Worm (Caenorhabditis elegans): ENCODE measurements around the gene C18D11.1.

The C18D11.1 gene

DNA sequence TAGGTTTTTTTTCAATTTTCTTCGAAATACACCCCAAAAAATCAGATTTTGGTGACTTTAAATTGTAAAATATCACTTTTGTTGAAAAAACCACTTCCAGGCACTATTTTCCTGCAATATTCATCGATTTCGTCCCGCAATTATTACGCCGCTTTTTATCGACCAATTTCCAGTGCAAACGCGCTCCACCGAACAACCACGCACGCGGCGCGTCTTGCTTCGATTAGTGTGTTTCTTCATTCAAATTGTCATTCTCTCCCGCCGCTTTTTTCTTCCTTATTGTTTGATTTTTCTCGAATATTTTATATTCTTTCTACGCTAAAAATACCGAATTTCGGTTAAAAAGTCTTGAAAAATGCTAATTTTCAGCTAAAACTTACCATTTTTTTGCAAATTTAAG lies 9.3 kb downstream of the C18D11.1 start (continued):
- TF ChIP-seq C08G9.2 (tag; optimal IDR thresholded peaks at IDR 0.05) (peak; percentile 3), pag-3 (tag; optimal IDR thresholded peaks at IDR 0.05; ENCODE audit: borderline replicate concordance) (no peak), hlh-8 (tag; optimal IDR thresholded peaks at IDR 0.05) (no peak), ceh-14 (tag; optimal IDR thresholded peaks at IDR 0.05) (no peak), fkh-10 (GFP tag; optimal IDR thresholded peaks at IDR 0.05) (no peak), T23F11.4 (GFP tag; optimal IDR thresholded peaks at IDR 0.05) (no peak), sdc-2 (tag; optimal IDR thresholded peaks at IDR 0.05) (no peak), gmeb-2 (tag; optimal IDR thresholded peaks at IDR 0.05) (no peak), ref-2 (tag; optimal IDR thresholded peaks at IDR 0.05) (no peak)

DNA sequence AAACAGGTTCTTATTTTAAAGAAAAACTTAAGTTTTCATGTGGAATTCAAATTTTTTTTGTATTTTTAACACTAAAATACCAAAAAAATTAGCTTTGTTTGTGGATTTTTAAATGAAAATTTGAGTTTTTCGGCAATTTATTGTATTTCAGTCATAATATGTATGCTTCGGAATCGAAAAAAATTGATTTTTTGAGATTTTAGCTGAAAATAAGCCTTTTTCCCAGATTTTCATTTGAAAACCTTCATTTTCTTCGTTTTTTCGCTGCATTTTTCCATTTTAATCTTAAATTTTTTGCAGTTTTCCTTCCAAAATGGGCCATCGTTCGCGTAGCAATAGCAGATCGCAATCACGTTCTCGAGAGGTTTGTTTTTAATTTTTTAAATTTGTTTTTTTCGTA lies 9.7 kb downstream of the C18D11.1 start, which contains the start of gene rsp-8:
TSS of gene rsp-8 (plus strand) at position 301 of the 400 bp plus-strand sequence.
- TF ChIP-seq Y22D7AL.16 (tag; optimal IDR thresholded peaks at IDR 0.05) (no peak), hlh-15 (tag; optimal IDR thresholded peaks at IDR 0.05) (no peak), sox-2 (GFP tag; IDR thresholded peaks at IDR 0.05) (no peak), ceh-22 (tag; optimal IDR thresholded peaks at IDR 0.05) (no peak)

DNA sequence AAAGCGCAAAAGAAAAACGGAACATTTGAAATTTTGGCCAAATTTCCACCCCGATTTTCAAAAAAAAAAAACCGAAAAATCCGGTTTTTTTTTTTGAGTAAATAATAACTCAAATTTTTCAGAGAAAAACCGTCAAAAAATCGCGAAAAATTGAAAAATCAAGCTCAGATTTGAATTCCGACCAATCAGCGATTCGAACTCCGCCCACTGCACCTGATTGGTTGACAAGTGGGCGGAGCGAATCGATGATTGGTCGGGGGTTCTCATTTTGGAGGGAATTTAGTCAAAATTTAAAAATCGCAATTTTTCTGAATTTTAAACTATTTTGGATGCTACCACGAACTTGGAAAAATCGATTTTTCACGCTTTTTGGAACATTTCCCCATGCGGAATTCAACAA lies 12.7 kb downstream of the C18D11.1 start:
- no peak for TF ChIP-seq sdc-2 (tag; optimal IDR thresholded peaks at IDR 0.05)
- TF ChIP-seq K09A11.1 (tag; optimal IDR thresholded peaks at IDR 0.05; ENCODE audit: insufficient read depth), result no peak
- no peak for TF ChIP-seq pros-1 (tag; optimal IDR thresholded peaks at IDR 0.05)
- peak; percentile 93 for TF ChIP-seq nfya-1 (tag; optimal IDR thresholded peaks at IDR 0.05)
- no peak for TF ChIP-seq elt-4 (tag; optimal IDR thresholded peaks at IDR 0.05)

DNA sequence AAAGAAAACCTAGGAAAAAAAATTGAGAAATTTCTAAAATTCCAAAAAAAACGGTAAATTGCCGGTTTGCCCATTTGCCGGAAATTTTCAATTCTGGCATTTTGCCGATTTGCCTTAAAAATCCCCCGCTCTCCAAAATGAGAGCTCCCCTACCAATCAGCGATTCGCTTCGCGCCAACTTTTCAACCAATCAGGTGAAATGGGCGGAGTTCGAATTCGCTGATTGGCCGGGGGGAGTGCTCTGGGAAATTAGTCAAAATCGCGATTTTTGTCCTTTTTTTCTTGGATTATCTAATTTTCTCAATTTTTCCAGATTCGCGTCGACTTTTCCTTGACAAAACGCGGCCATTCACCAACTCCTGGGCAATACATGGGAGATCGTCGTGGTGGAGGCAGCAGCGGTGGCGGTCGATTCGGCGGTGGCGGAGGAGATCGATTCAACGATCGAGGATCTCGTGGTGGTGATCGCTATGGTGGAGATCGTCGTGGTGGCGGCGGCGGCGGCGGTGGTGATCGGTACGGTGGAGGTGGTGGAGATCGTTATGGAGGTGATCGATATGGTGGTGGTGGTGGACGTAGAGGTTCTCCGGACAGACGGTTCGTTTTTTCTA lies 13.3 kb downstream of the C18D11.1 start:
- TF ChIP-seq ceh-31 (tag; optimal IDR thresholded peaks at IDR 0.05), result no peak
- TF ChIP-seq Y22D7AL.16 (tag; optimal IDR thresholded peaks at IDR 0.05), result no peak
- TF ChIP-seq nfya-1 (tag; optimal IDR thresholded peaks at IDR 0.05), result peak; percentile 98
- TF ChIP-seq pax-1 (tag; optimal IDR thresholded peaks at IDR 0.05), result no peak
- no peak for TF ChIP-seq ceh-48 (tag; optimal IDR thresholded peaks at IDR 0.05)

DNA sequence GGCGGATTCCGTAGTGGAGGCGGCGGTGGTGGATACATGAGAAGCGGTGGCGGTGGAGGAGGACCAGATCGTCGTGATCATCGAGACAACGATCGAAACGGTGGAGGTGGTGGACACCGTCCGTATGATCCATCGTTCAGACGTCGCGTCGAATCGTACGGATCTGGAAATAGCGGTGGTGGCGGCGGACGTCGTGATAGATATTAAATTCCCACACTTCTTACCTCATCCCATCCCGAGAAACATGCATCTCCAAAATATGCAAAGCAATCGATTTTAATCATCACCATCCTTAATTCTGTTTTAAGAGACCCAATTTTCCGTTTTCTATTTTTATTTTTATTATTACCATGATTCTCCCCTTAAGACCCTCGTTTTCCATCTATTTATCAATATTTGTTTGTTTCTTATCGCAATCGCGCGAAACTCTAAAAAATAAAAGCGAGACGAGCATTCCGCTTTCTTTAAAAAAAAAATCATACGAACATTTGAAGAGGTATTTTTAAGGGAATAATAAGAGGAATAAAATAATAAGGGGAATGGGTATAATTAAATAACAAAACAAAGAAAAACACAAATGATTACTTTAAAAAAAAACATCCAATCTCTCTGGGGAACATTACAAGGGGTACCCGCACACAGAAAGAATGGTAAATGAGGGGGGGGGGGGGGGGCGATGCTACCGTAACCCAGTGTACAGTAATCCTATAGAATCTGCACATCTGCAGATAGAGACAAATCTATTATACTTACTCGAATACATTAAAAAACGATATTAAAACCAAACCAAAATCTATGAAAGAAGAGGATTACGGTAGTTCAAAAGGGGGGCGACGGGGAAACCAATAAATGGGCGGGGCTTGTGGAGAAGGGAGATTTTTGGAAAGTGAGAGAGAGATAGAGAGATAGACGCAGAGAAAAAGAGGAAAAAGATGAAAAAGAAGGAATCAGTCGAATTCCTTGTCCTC lies 14.4 kb downstream of the C18D11.1 start:
- TF ChIP-seq ztf-16 (tag; optimal IDR thresholded peaks at IDR 0.05) (no peak), lim-6 (tag; optimal IDR thresholded peaks at IDR 0.05) (no peak), ceh-45 (GFP tag; IDR thresholded peaks at IDR 0.05) (no peak)

DNA sequence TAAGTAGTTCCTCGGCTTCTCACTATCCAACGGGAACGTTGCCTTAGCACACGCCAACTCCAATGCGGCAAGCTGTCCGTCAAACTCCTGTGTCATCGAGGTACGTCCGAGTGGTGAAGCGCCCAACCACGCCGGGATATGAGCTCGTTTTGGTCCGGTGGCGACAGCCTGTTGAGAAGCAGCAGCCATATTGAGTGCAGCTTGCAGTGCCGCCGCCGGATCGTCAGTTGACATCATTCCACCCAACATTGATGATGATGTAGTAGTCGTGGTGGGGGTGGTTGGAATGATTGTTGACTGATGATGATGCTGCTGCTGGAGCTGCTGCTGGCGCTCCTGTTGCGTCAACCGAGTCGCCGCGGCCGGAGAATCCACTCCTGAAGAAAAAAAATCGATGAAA lies 17.1 kb downstream of the C18D11.1 start:
- TF ChIP-seq pat-9 (tag; optimal IDR thresholded peaks at IDR 0.05) (no peak), ceh-34 (tag; optimal IDR thresholded peaks at IDR 0.05) (no peak), nfya-1 (tag; optimal IDR thresholded peaks at IDR 0.05) (no peak), sox-4 (tag; optimal IDR thresholded peaks at IDR 0.05) (no peak), sox-2 (GFP tag; IDR thresholded peaks at IDR 0.05) (no peak), pros-1 (tag; optimal IDR thresholded peaks at IDR 0.05) (no peak), tbx-2 (tag; optimal IDR thresholded peaks at IDR 0.05) (no peak), ceh-2 (tag; optimal IDR thresholded peaks at IDR 0.05) (no peak), nhr-232 (tag; optimal IDR thresholded peaks at IDR 0.05) (no peak), ceh-31 (tag; optimal IDR thresholded peaks at IDR 0.05) (no peak), pha-2 (tag; optimal IDR thresholded peaks at IDR 0.05) (no peak), C38D4.7 (GFP tag; optimal IDR thresholded peaks at IDR 0.05) (no peak), ceh-19 (GFP tag; optimal IDR thresholded peaks at IDR 0.05) (no peak), che-1 (tag; optimal IDR thresholded peaks at IDR 0.05) (no peak), ceh-22 (tag; optimal IDR thresholded peaks at IDR 0.05) (no peak)
